Worm (Caenorhabditis elegans) whole organism, young adult: ENCODE data around the gene srw-26.

Source experiments
- D2030.7 ChIP-seq: fragments of 200-800 bp; sonication (Bioruptor generic); IDR thresholded peaks from 2 replicates; pipeline ENCODE4 v1.3.6; 2022; ENCODE audit warnings: missing genetic modification reagents, missing genetic modification characterization, missing compliant biosample characterization
- F23B12.7 ChIP-seq: sonication (generic microtip); optimal IDR thresholded peaks from 2 replicates; lab custom pipeline; 2017; ENCODE audit warnings: missing genetic modification characterization, mild to moderate bottlenecking, missing compliant biosample characterization, antibody characterized with exemption, moderate library complexity; ENCODE audit not compliant: insufficient read depth
- athp-1 ChIP-seq: sonication (generic microtip); optimal IDR thresholded peaks from 2 replicates; lab custom pipeline; 2017; ENCODE audit warnings: mild to moderate bottlenecking, missing genetic modification characterization, missing compliant biosample characterization
- hlh-12 ChIP-seq: sonication (generic microtip); optimal IDR thresholded peaks from 2 replicates; lab custom pipeline; 2016; ENCODE audit warnings: missing genetic modification characterization, missing compliant biosample characterization
- lin-40 ChIP-seq: sonication (generic microtip); optimal IDR thresholded peaks from 2 replicates; lab custom pipeline; 2016; ENCODE audit warnings: missing genetic modification characterization, mild to moderate bottlenecking, missing compliant biosample characterization, missing genotype, missing genetic modification reagents
- madf-8 ChIP-seq: fragments of 200-800 bp; sonication (Bioruptor generic); conservative IDR thresholded peaks from 2 replicates; pipeline ENCODE4 v1.3.6; 2022; ENCODE audit warnings: missing genetic modification reagents, missing genetic modification characterization, missing compliant biosample characterization
- nfya-1 ChIP-seq: sonication (generic microtip); optimal IDR thresholded peaks from 2 replicates; lab custom pipeline; 2017; ENCODE audit warnings: antibody characterized with exemption, missing compliant biosample characterization, missing genetic modification characterization, borderline replicate concordance; ENCODE audit not compliant: insufficient read depth
- nhr-27 ChIP-seq: fragments of 200-800 bp; sonication (Bioruptor generic); optimal IDR thresholded peaks from 2 replicates; lab custom pipeline; 2018; ENCODE audit warnings: mild to moderate bottlenecking, missing genetic modification characterization, moderate library complexity, missing compliant biosample characterization
- sdz-38 ChIP-seq: sonication (generic microtip); optimal IDR thresholded peaks from 2 replicates; lab custom pipeline; 2016; ENCODE audit warnings: missing genotype, missing genetic modification characterization, missing compliant biosample characterization
- snpc-1.1 ChIP-seq: sonication (generic microtip); optimal IDR thresholded peaks from 2 replicates; lab custom pipeline; 2017; ENCODE audit warnings: missing genetic modification characterization, mild to moderate bottlenecking, missing compliant biosample characterization, antibody characterized with exemption, moderate library complexity, missing genotype, missing genetic modification reagents; ENCODE audit not compliant: insufficient read depth
- tbp1 ChIP-seq: fragments of 200-800 bp; sonication (Bioruptor generic); optimal IDR thresholded peaks from 2 replicates; lab custom pipeline; 2018; ENCODE audit warnings: mild to moderate bottlenecking, missing genetic modification characterization, missing compliant biosample characterization

DNA sequence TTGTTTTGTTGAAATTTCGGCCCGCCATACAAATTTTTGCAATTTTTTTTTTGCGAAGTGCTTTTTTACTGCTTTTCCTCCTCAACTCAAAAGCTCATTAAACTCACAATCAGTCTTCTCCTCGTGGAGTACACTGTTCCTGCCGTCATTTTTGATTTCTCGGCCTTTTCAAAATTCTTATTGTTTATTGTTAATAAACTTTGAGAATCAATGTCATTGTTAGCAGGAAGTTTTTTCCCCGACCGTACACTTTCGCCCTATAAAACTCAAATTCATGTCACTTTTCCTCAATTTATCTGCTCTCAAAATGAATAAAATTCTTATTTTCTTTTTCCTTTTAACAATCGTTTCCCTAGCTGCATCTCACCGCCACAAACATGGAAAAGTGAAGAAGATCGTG, 43.6 kb upstream of the srw-26 start, which contains the start of gene clec-232:
- TF ChIP-seq hlh-12 (tag; lab: Kevin White, UChicago) (no peak), lin-40 (tag; lab: Kevin White, UChicago) (no peak), tbp1 (GFP tag; lab: Kevin White, UChicago) (no peak), madf-8 (GFP tag; lab: Robert Waterston, UW) (no peak), snpc-1.1 (tag; lab: Kevin White, UChicago) (no peak), nfya-1 (tag; lab: Kevin White, UChicago) (no peak), D2030.7 (no peak), athp-1 (no peak), nhr-27 (tag; lab: Kevin White, UChicago) (no peak), sdz-38 (tag; lab: Kevin White, UChicago) (no peak), F23B12.7 (tag; lab: Kevin White, UChicago) (no peak)
